In the genomic region with DNA sequence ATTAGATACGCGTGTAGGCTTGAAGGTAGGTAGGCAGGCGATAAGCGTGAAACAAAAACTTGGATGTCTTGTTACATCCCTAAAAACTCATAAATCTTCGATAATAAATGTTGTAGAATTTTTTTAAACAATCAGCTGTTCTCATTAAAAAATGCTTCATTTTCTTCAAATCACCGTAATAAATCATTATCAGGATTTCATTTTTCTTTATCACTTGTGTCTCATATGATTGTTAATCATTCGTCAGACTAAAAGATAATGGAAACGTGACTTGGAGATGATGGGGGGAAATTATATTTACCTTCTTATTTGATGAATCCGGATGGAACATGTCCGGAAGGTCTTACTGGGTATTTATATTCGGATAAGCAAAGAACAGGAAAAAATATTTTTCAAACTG, we compare ENCODE assay signal across 5 worm cellular contexts.
TF ChIP-seq lines count a peak whose summit lies in the region.

No protein-coding gene starts in this region.

TF ChIP-seq in whole organism, L1 larva, 84 proteins besides CTCF, POLR2A, EP300 and RAD21 (continues in another document):
- no peak for TF ChIP-seq mab-9 (GFP tag; IDR thresholded peaks at IDR 0.05; lab: Robert Waterston, UW)
- TF ChIP-seq xbp-1 (tag; optimal IDR thresholded peaks at IDR 0.05; lab: Kevin White, UChicago), result no peak
- TF ChIP-seq pqm-1 (tag; optimal IDR thresholded peaks at IDR 0.05; lab: Kevin White, UChicago), result no peak
- TF ChIP-seq nhr-20 (tag; optimal IDR thresholded peaks at IDR 0.05; lab: Kevin White, UChicago), result peak; percentile 8
- TF ChIP-seq tbx-2 (tag; optimal IDR thresholded peaks at IDR 0.05; lab: Kevin White, UChicago), result no peak
- no peak for TF ChIP-seq fos-1 (tag; optimal IDR thresholded peaks at IDR 0.05; lab: Kevin White, UChicago)
- TF ChIP-seq elt-3 (tag; optimal IDR thresholded peaks at IDR 0.05; lab: Kevin White, UChicago), result peak in 2 of 6 experiments; percentile 65 to 78
- peak; percentile 76 for TF ChIP-seq blmp-1 (tag; optimal IDR thresholded peaks at IDR 0.05; lab: Kevin White, UChicago)
- no peak for TF ChIP-seq nhr-11 (tag; optimal IDR thresholded peaks at IDR 0.05; lab: Kevin White, UChicago)
- no peak for TF ChIP-seq nhr-90 (tag; optimal IDR thresholded peaks at IDR 0.05; lab: Kevin White, UChicago; ENCODE audit: poor library complexity)
- no peak for TF ChIP-seq F16B12.6 (tag; optimal IDR thresholded peaks at IDR 0.05; lab: Kevin White, UChicago)
- TF ChIP-seq C16A3.4 (tag; optimal IDR thresholded peaks at IDR 0.05; lab: Kevin White, UChicago), result no peak
- no peak for TF ChIP-seq ama-1 (optimal IDR thresholded peaks at IDR 0.05; lab: Kevin White, UChicago)
- no peak for TF ChIP-seq rnt-1 (tag; optimal IDR thresholded peaks at IDR 0.05; lab: Kevin White, UChicago)
- no peak for TF ChIP-seq pag-3 (tag; optimal IDR thresholded peaks at IDR 0.05; lab: Kevin White, UChicago; ENCODE audit: borderline replicate concordance, insufficient read depth)
- no peak for TF ChIP-seq ceh-8 (GFP tag; optimal IDR thresholded peaks at IDR 0.05; lab: Kevin White, UChicago)
- TF ChIP-seq ceh-82 (tag; optimal IDR thresholded peaks at IDR 0.05; lab: Kevin White, UChicago), result no peak
- peak; percentile 55 for TF ChIP-seq nhr-85 (tag; lab: Kevin White, UChicago)

TF ChIP-seq in whole organism, L2 larva, 48 proteins besides CTCF, POLR2A, EP300 and RAD21:
- TF ChIP-seq blmp-1 (tag; optimal IDR thresholded peaks at IDR 0.05; lab: Kevin White, UChicago; ENCODE audit: insufficient read depth) (peak; percentile 59), nhr-25 (tag; optimal IDR thresholded peaks at IDR 0.05; lab: Kevin White, UChicago) (peak; percentile 1), sma-3 (GFP tag; optimal IDR thresholded peaks at IDR 0.05; lab: Kevin White, UChicago) (peak; percentile 4), unc-62 (GFP tag; optimal IDR thresholded peaks at IDR 0.05; lab: Kevin White, UChicago) (no peak), nhr-21 (tag; optimal IDR thresholded peaks at IDR 0.05; lab: Kevin White, UChicago) (peak; percentile 33)

TF ChIP-seq in whole organism, L4 larva, 104 proteins besides CTCF, POLR2A, EP300 and RAD21:
- TF ChIP-seq rbr-2 (tag; optimal IDR thresholded peaks at IDR 0.05; lab: Kevin White, UChicago) (no peak), aly-2 (tag; optimal IDR thresholded peaks at IDR 0.05; lab: Kevin White, UChicago) (no peak), mes-2 (tag; optimal IDR thresholded peaks at IDR 0.05; lab: Kevin White, UChicago; ENCODE audit: poor library complexity, severe bottlenecking) (no peak), lin-29 (GFP tag; IDR thresholded peaks at IDR 0.05; lab: Robert Waterston, UW) (no peak), ceh-62 (tag; optimal IDR thresholded peaks at IDR 0.05; lab: Kevin White, UChicago) (no peak), nhr-102 (tag; optimal IDR thresholded peaks at IDR 0.05; lab: Kevin White, UChicago) (no peak), set-16 (GFP tag; IDR thresholded peaks at IDR 0.05; lab: Robert Waterston, UW) (no peak), nhr-28 (tag; optimal IDR thresholded peaks at IDR 0.05; lab: Kevin White, UChicago) (peak; percentile 13), ceh-20 (GFP tag; IDR thresholded peaks at IDR 0.05; lab: Robert Waterston, UW) (peak; percentile 31; the same call in 1 of the 2 replicates), duxl-1 (tag; optimal IDR thresholded peaks at IDR 0.05; lab: Kevin White, UChicago; ENCODE audit: poor library complexity) (no peak), mdl-1 (tag; optimal IDR thresholded peaks at IDR 0.05; lab: Kevin White, UChicago) (peak in 1 of 2 experiments; percentile 38), nhr-41 (GFP tag; IDR thresholded peaks at IDR 0.05; lab: Robert Waterston, UW) (no peak), spr-1 (tag; optimal IDR thresholded peaks at IDR 0.05; lab: Kevin White, UChicago) (no peak), Y48G9A.11 (GFP tag; IDR thresholded peaks at IDR 0.05; lab: Robert Waterston, UW) (no peak), mdt-29 (GFP tag; IDR thresholded peaks at IDR 0.05; lab: Robert Waterston, UW) (no peak), hlh-30 (tag; optimal IDR thresholded peaks at IDR 0.05; lab: Kevin White, UChicago; ENCODE audit: insufficient read depth) (peak; percentile 45), lin-38 (GFP tag; IDR thresholded peaks at IDR 0.05; lab: Robert Waterston, UW) (no peak)
TF ChIP-seq in whole organism, L4 larva: peak in this region for 4.

TF ChIP-seq in whole organism, late embryonic, 69 proteins besides CTCF, POLR2A, EP300 and RAD21:
- TF ChIP-seq ceh-6 (GFP tag; optimal IDR thresholded peaks at IDR 0.05; lab: Kevin White, UChicago), result no peak
- TF ChIP-seq elt-2 (tag; optimal IDR thresholded peaks at IDR 0.05; lab: Kevin White, UChicago), result peak; percentile 4

TF ChIP-seq in whole organism, young adult, 124 proteins besides CTCF, POLR2A, EP300 and RAD21:
- TF ChIP-seq sea-2 (GFP tag; IDR thresholded peaks at IDR 0.05; lab: Robert Waterston, UW) (no peak), somi-1 (GFP tag; optimal IDR thresholded peaks at IDR 0.05; lab: Kevin White, UChicago) (peak; percentile 4)
TF ChIP-seq in whole organism, young adult: peak in this region for 1.
